Worm (Caenorhabditis elegans) whole organism, young adult: Measurements from ENCODE around the gene ZK1058.3.
A peak's percentile ranks its signal among the peaks of the same experiment; 100 is the strongest.

ENCODE experiments used
- B0019.2 ChIP-seq: fragments of 200-800 bp; sonication (Bioruptor generic); conservative IDR thresholded peaks from 2 replicates; pipeline ENCODE4 v1.3.6; 2022; ENCODE audit warnings: missing genetic modification reagents, missing genetic modification characterization, missing compliant biosample characterization
- B0035.1 ChIP-seq: sonication (generic microtip); optimal IDR thresholded peaks from 2 replicates; lab custom pipeline; 2016; ENCODE audit warnings: missing genetic modification characterization, mild to moderate bottlenecking, missing compliant biosample characterization, missing genotype, missing genetic modification reagents
- B0336.3 ChIP-seq: fragments of 200-800 bp; sonication (Bioruptor generic); IDR thresholded peaks from 2 replicates; pipeline ENCODE4 v1.3.6; 2022; ENCODE audit warnings: missing genetic modification characterization, missing compliant biosample characterization
- C06A6.2 ChIP-seq: fragments of 200-800 bp; sonication (Bioruptor generic); conservative IDR thresholded peaks from 2 replicates; pipeline ENCODE4 v1.3.6; 2022; ENCODE audit warnings: missing genetic modification characterization, missing compliant biosample characterization
- D2030.7 ChIP-seq: fragments of 200-800 bp; sonication (Bioruptor generic); IDR thresholded peaks from 2 replicates; pipeline ENCODE4 v1.3.6; 2022; ENCODE audit warnings: missing genetic modification reagents, missing genetic modification characterization, missing compliant biosample characterization
- F10E7.11 ChIP-seq: sonication (generic microtip); optimal IDR thresholded peaks from 2 replicates; lab custom pipeline; 2017; ENCODE audit warnings: mild to moderate bottlenecking, missing genetic modification characterization, moderate library complexity, missing compliant biosample characterization
- F33H1.4 ChIP-seq: fragments of 200-800 bp; sonication (Bioruptor generic); IDR thresholded peaks from 2 replicates; pipeline ENCODE4 v1.3.6; 2022; ENCODE audit warnings: missing genetic modification reagents, missing genetic modification characterization, missing compliant biosample characterization
- F37B4.10 ChIP-seq: fragments of 200-800 bp; sonication (Bioruptor generic); IDR thresholded peaks from 2 replicates; pipeline ENCODE4 v1.3.6; 2022; ENCODE audit warnings: missing genetic modification characterization, missing compliant biosample characterization
- F52B5.7 ChIP-seq: sonication (generic microtip); optimal IDR thresholded peaks from 2 replicates; lab custom pipeline; 2016; ENCODE audit warnings: mild to moderate bottlenecking, missing genetic modification characterization, missing compliant biosample characterization
- Y53G8AR.9 ChIP-seq: fragments of 200-800 bp; sonication (Bioruptor generic); conservative IDR thresholded peaks from 2 replicates; pipeline ENCODE4 v1.3.6; 2022; ENCODE audit warnings: missing genetic modification reagents, missing genetic modification characterization, missing compliant biosample characterization
- Y79H2A.3 ChIP-seq: fragments of 200-800 bp; sonication (Bioruptor generic); conservative IDR thresholded peaks from 2 replicates; pipeline ENCODE4 v1.3.6; 2022; ENCODE audit warnings: missing genetic modification reagents, missing genetic modification characterization, missing compliant biosample characterization
- Y95B8A.8 ChIP-seq: fragments of 200-800 bp; sonication (Bioruptor generic); IDR thresholded peaks from 2 replicates; pipeline ENCODE4 v1.3.6; 2022; ENCODE audit warnings: missing genetic modification reagents, missing genetic modification characterization, missing compliant biosample characterization
- ama-1 ChIP-seq, 3 experiments: fragments of 150-350 bp in 1 of 3; sonication (generic microtip) in 2 of 3; optimal IDR thresholded peaks; 2 replicates each; lab custom pipeline; 2014 to 2018; ENCODE audit warnings: missing biosample characterization in 2 of 3, missing genetic modification characterization in 2 of 3, missing genetic modification reagents in 2 of 3
- aptf-3 ChIP-seq: fragments of 200-800 bp; sonication (Bioruptor generic); IDR thresholded peaks from 2 replicates; pipeline ENCODE4 v1.3.6; 2022; ENCODE audit warnings: missing genetic modification characterization, missing compliant biosample characterization
- athp-1 ChIP-seq: sonication (generic microtip); optimal IDR thresholded peaks from 2 replicates; lab custom pipeline; 2017; ENCODE audit warnings: mild to moderate bottlenecking, missing genetic modification characterization, missing compliant biosample characterization
- attf-5 ChIP-seq: fragments of 200-800 bp; sonication (Bioruptor generic); optimal IDR thresholded peaks from 2 replicates; lab custom pipeline; 2018; ENCODE audit warnings: mild to moderate bottlenecking, missing genetic modification characterization, missing compliant biosample characterization
- bed-2 ChIP-seq: fragments of 200-800 bp; sonication (Bioruptor generic); IDR thresholded peaks from 2 replicates; pipeline ENCODE4 v1.3.6; 2022; ENCODE audit warnings: missing genetic modification reagents, missing genetic modification characterization, missing compliant biosample characterization
- ceh-100 ChIP-seq: fragments of 200-800 bp; sonication (Bioruptor generic); IDR thresholded peaks from 2 replicates; pipeline ENCODE4 v1.3.6; 2022; ENCODE audit warnings: missing genetic modification reagents, missing genetic modification characterization, missing compliant biosample characterization
- ceh-79 ChIP-seq: sonication (generic microtip); optimal IDR thresholded peaks from 2 replicates; lab custom pipeline; 2017; ENCODE audit warnings: mild to moderate bottlenecking, missing genetic modification characterization, missing compliant biosample characterization
- chd-7 ChIP-seq: sonication (generic microtip); optimal IDR thresholded peaks from 2 replicates; lab custom pipeline; 2016; ENCODE audit warnings: mild to moderate bottlenecking, missing genetic modification characterization, moderate library complexity, missing compliant biosample characterization
- dox-1 ChIP-seq: fragments of 200-800 bp; sonication (Bioruptor generic); IDR thresholded peaks from 2 replicates; pipeline ENCODE4 v1.3.6; 2022; ENCODE audit warnings: missing genetic modification reagents, missing genetic modification characterization, missing compliant biosample characterization
- efl-1 ChIP-seq: fragments of 150-350 bp; optimal IDR thresholded peaks from 2 replicates; lab custom pipeline; 2014; ENCODE audit warnings: missing biosample characterization, missing genetic modification reagents, missing genetic modification characterization
- egl-44 ChIP-seq: fragments of 200-800 bp; sonication (Bioruptor generic); IDR thresholded peaks from 2 replicates; pipeline ENCODE4 v1.3.6; 2022; ENCODE audit warnings: missing genetic modification reagents, missing genetic modification characterization, missing compliant biosample characterization
- egrh-3 ChIP-seq: fragments of 200-800 bp; sonication (Bioruptor generic); IDR thresholded peaks from 2 replicates; pipeline ENCODE4 v1.3.6; 2022; ENCODE audit warnings: missing genetic modification reagents, missing genetic modification characterization, missing compliant biosample characterization
- ets-4 ChIP-seq: fragments of 200-800 bp; sonication (Bioruptor generic); optimal IDR thresholded peaks from 2 replicates; lab custom pipeline; 2018; ENCODE audit warnings: mild to moderate bottlenecking, missing genetic modification characterization, missing compliant biosample characterization
- hlh-12 ChIP-seq: sonication (generic microtip); optimal IDR thresholded peaks from 2 replicates; lab custom pipeline; 2016; ENCODE audit warnings: missing genetic modification characterization, missing compliant biosample characterization
- hsf-1 ChIP-seq: fragments of 200-800 bp; sonication (Bioruptor generic); IDR thresholded peaks from 2 replicates; pipeline ENCODE4 v1.3.6; 2022; ENCODE audit warnings: missing genetic modification reagents, missing genetic modification characterization, missing compliant biosample characterization
- let-607 ChIP-seq, 2 experiments: fragments of 200-800 bp in 1 of 2; sonication (Bioruptor generic) in 1 of 2; sonication (generic microtip) in 1 of 2; optimal IDR thresholded peaks; 2 replicates each; lab custom pipeline; 2016 to 2018; ENCODE audit warnings: mild to moderate bottlenecking in 2 of 2, missing compliant biosample characterization in 2 of 2, missing genetic modification characterization in 2 of 2, moderate library complexity in 2 of 2, missing genotype in 1 of 2
- madf-6 ChIP-seq: fragments of 200-800 bp; sonication (Bioruptor generic); IDR thresholded peaks from 2 replicates; pipeline ENCODE4 v1.3.6; 2022; ENCODE audit warnings: missing genetic modification reagents, missing genetic modification characterization, missing compliant biosample characterization
- mcd-1 ChIP-seq: fragments of 200-800 bp; sonication (Bioruptor generic); IDR thresholded peaks from 2 replicates; pipeline ENCODE4 v1.3.6; 2022; ENCODE audit warnings: missing genetic modification reagents, missing genetic modification characterization, missing compliant biosample characterization
- mel-28 ChIP-seq: sonication (generic microtip); optimal IDR thresholded peaks from 2 replicates; lab custom pipeline; 2016; ENCODE audit warnings: borderline replicate concordance, mild to moderate bottlenecking, missing genetic modification characterization, missing compliant biosample characterization
- mxl-1 ChIP-seq: sonication (generic microtip); optimal IDR thresholded peaks from 2 replicates; lab custom pipeline; 2016; ENCODE audit warnings: missing genetic modification characterization, missing compliant biosample characterization
- nfyb-1 ChIP-seq: fragments of 200-800 bp; sonication (Bioruptor generic); IDR thresholded peaks from 2 replicates; pipeline ENCODE4 v1.3.6; 2022; ENCODE audit warnings: missing genetic modification reagents, missing genetic modification characterization, missing compliant biosample characterization
- nhr-120 ChIP-seq: fragments of 200-800 bp; sonication (Bioruptor generic); IDR thresholded peaks from 2 replicates; pipeline ENCODE4 v1.3.6; 2022; ENCODE audit warnings: missing genetic modification characterization, missing compliant biosample characterization
- nhr-179 ChIP-seq: sonication (generic microtip); optimal IDR thresholded peaks from 2 replicates; lab custom pipeline; 2016; ENCODE audit warnings: mild to moderate bottlenecking, missing genetic modification characterization, missing compliant biosample characterization
- pbrm-1 ChIP-seq: fragments of 200-800 bp; sonication (Bioruptor generic); IDR thresholded peaks from 2 replicates; pipeline ENCODE4 v1.3.6; 2022; ENCODE audit warnings: missing genetic modification reagents, missing genetic modification characterization, missing compliant biosample characterization
- rcor-1 ChIP-seq: fragments of 200-800 bp; sonication (Bioruptor generic); IDR thresholded peaks from 2 replicates; pipeline ENCODE4 v1.3.6; 2022; ENCODE audit warnings: missing genetic modification reagents, missing genetic modification characterization, missing compliant biosample characterization
- snpc-3.4 ChIP-seq: sonication (generic microtip); optimal IDR thresholded peaks from 2 replicates; lab custom pipeline; 2017; ENCODE audit warnings: missing genetic modification characterization, mild to moderate bottlenecking, missing compliant biosample characterization, antibody characterized with exemption, moderate library complexity, missing genotype, missing genetic modification reagents
- snpc-4 ChIP-seq, 5 experiments: fragments of 150-350 bp in 1 of 5; sonication (generic microtip) in 4 of 5; optimal IDR thresholded peaks; 2 replicates each; lab custom pipeline; 2014 to 2018; ENCODE audit warnings: missing genetic modification characterization in 5 of 5, missing biosample characterization in 3 of 5, antibody characterized with exemption in 2 of 5, mild to moderate bottlenecking in 2 of 5, missing compliant biosample characterization in 2 of 5, missing genotype in 2 of 5, moderate library complexity in 2 of 5, missing genetic modification reagents in 1 of 5
- tbx-9 ChIP-seq: sonication (generic microtip); optimal IDR thresholded peaks from 2 replicates; lab custom pipeline; 2016; ENCODE audit warnings: borderline replicate concordance, missing genetic modification characterization, inconsistent platforms, missing compliant biosample characterization
- tlf-1 ChIP-seq: fragments of 200-800 bp; sonication (Bioruptor generic); optimal IDR thresholded peaks from 2 replicates; lab custom pipeline; 2018; ENCODE audit warnings: mild to moderate bottlenecking, missing genetic modification characterization, missing compliant biosample characterization
- unc-62 ChIP-seq: fragments of 150-350 bp; optimal IDR thresholded peaks from 2 replicates; lab custom pipeline; 2014; ENCODE audit warnings: missing biosample characterization, missing genetic modification reagents, missing genetic modification characterization
- zfh-2 ChIP-seq: fragments of 200-800 bp; sonication (Bioruptor generic); conservative IDR thresholded peaks from 2 replicates; pipeline ENCODE4 v1.3.6; 2022; ENCODE audit warnings: missing genetic modification reagents, missing genetic modification characterization, missing compliant biosample characterization
- ztf-18 ChIP-seq: sonication (generic microtip); optimal IDR thresholded peaks from 2 replicates; lab custom pipeline; 2016; ENCODE audit warnings: missing genotype, mild to moderate bottlenecking, missing genetic modification characterization, missing compliant biosample characterization
- ztf-25 ChIP-seq: fragments of 200-800 bp; sonication (Bioruptor generic); IDR thresholded peaks from 2 replicates; pipeline ENCODE4 v1.3.6; 2022; ENCODE audit warnings: missing genetic modification reagents, missing genetic modification characterization, missing compliant biosample characterization

The ZK1058.3 gene

DNA sequence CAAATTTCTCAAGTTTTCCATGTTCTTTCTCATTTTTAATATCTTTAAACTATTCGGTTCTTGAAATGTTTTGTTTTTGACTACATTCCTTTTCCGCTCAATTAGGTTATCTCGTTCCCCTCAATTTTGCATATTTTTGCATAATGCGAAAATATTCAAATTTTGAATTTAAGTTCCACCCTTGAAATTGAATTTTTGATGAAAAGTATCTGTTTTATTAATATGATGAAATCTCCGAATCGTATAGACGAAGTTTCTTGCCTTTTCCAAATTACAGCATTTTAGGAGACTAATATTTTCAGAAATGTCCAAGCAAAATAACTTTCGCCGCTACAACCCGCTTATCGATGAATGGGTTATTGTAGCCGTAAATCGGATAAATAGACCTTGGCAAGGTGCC lies at the start of gene ZK1058.3:
TSS of gene ZK1058.3 (plus strand) at position 301 of the 400 bp plus-strand sequence.
- no peak for TF ChIP-seq athp-1 (tag; lab: Kevin White, UChicago)
- no peak for TF ChIP-seq nhr-120 (GFP tag; lab: Robert Waterston, UW)
- TF ChIP-seq nhr-179 (tag; lab: Kevin White, UChicago), result no peak
- no peak for TF ChIP-seq bed-2 (GFP tag; lab: Robert Waterston, UW)
- 0 out of 2 replicates have a peak, but pooled peaks have one; percentile 11 for TF ChIP-seq rcor-1
- TF ChIP-seq ceh-100, result no peak
- 0 out of 2 replicates have a peak, but pooled peaks have one; percentile 42 for TF ChIP-seq madf-6 (GFP tag; lab: Robert Waterston, UW)
- no peak for TF ChIP-seq Y79H2A.3 (GFP tag; lab: Robert Waterston, UW)
- no peak for TF ChIP-seq F37B4.10 (GFP tag; lab: Robert Waterston, UW)
- no peak for TF ChIP-seq F10E7.11
- TF ChIP-seq hsf-1 (GFP tag; lab: Robert Waterston, UW), result peak; percentile 55; the same call in 1 of the 2 replicates
- TF ChIP-seq C06A6.2, result no peak
- TF ChIP-seq efl-1 (GFP tag; lab: Kevin White, UChicago), result no peak
- no peak for TF ChIP-seq attf-5 (GFP tag; lab: Kevin White, UChicago)
- TF ChIP-seq ceh-79, result no peak
- TF ChIP-seq B0019.2 (GFP tag; lab: Robert Waterston, UW), result 0 out of 2 replicates have a peak, but pooled peaks have one; percentile 33
- no peak for TF ChIP-seq B0035.1 (tag; lab: Kevin White, UChicago)
- TF ChIP-seq B0336.3 (GFP tag; lab: Robert Waterston, UW), result 0 out of 2 replicates have a peak, but pooled peaks have one; percentile 20
- TF ChIP-seq tlf-1, result peak; percentile 1
- TF ChIP-seq chd-7 (tag; lab: Kevin White, UChicago), result no peak

DNA sequence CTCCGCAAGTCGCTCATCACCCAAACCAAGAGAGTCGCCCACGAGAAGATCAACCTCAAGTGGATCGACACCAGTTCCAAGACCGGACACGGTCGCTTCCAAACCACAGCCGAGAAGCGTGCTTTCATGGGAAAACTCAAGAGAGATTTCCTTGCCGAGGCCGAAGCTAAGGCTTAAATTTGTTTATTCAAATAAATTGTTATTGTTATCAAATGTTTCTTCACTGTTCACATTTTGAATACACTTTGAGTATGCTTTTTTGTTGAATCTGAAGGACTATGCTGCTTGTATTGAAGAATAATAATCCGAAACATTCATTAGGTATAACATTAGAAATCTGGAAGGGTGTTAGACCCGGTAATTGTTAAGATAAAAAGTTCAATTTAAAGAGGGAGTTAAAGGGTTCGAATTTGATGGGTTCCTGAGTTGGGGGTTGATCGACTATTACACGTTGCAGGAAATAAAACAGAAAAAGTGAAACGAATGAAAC lies 49.3 kb upstream of the ZK1058.3 start:
- TF ChIP-seq ama-1 (optimal IDR thresholded peaks at IDR 0.05; lab: Kevin White, UChicago) (no peak), ama-1 (GFP tag; optimal IDR thresholded peaks at IDR 0.05; lab: Kevin White, UChicago) (peak in 1 of 2 experiments; percentile 96), nhr-179 (tag; lab: Kevin White, UChicago) (peak; percentile 42), unc-62 (GFP tag; lab: Kevin White, UChicago) (no peak), D2030.7 (peak; percentile 59; the same call in 1 of the 2 replicates), snpc-3.4 (tag; lab: Kevin White, UChicago) (peak; percentile 90), ets-4 (peak; percentile 77), hlh-12 (peak; percentile 35), egl-44 (GFP tag; lab: Robert Waterston, UW) (peak; percentile 60; the same call in 1 of the 2 replicates), mel-28 (tag; lab: Kevin White, UChicago) (peak; percentile 76), mxl-1 (tag; lab: Kevin White, UChicago) (peak; percentile 72), ztf-25 (GFP tag; lab: Robert Waterston, UW) (no peak), tbx-9 (tag; lab: Kevin White, UChicago) (no peak), aptf-3 (GFP tag; lab: Robert Waterston, UW) (peak; percentile 83; the same call in 1 of the 2 replicates), ztf-18 (tag; lab: Kevin White, UChicago) (peak; percentile 59), F52B5.7 (tag; lab: Kevin White, UChicago) (peak; percentile 84), mcd-1 (GFP tag; lab: Robert Waterston, UW) (peak; percentile 60; the same call in 1 of the 2 replicates), ceh-100 (peak; percentile 71), pbrm-1 (peak; percentile 80; the same call in 1 of the 2 replicates), F10E7.11 (peak; percentile 86), Y95B8A.8 (peak; percentile 80), Y53G8AR.9 (GFP tag; lab: Robert Waterston, UW) (peak; percentile 92), dox-1 (peak; percentile 90), tlf-1 (peak; percentile 88), B0336.3 (GFP tag; lab: Robert Waterston, UW) (peak; percentile 94), F33H1.4 (GFP tag; lab: Robert Waterston, UW) (0 out of 2 replicates have a peak, but pooled peaks have one; percentile 21), snpc-4 (GFP tag; optimal IDR thresholded peaks at IDR 0.05; lab: Kevin White, UChicago) (peak; percentile 8), snpc-4 (tag; optimal IDR thresholded peaks at IDR 0.05; lab: Kevin White, UChicago) (peak in 3 of 4 experiments; percentile 33 to 63 (median 52)), rcor-1 (peak; percentile 76), egrh-3 (GFP tag; lab: Robert Waterston, UW) (no peak), let-607 (tag; optimal IDR thresholded peaks at IDR 0.05; lab: Kevin White, UChicago) (peak; percentile 15 to 44), zfh-2 (GFP tag; lab: Robert Waterston, UW) (peak; percentile 67), nfyb-1 (GFP tag; lab: Robert Waterston, UW) (peak; percentile 78)
